Fruit fly (Drosophila melanogaster): ENCODE results near the gene Efa6.

Efa6 gene

DNA sequence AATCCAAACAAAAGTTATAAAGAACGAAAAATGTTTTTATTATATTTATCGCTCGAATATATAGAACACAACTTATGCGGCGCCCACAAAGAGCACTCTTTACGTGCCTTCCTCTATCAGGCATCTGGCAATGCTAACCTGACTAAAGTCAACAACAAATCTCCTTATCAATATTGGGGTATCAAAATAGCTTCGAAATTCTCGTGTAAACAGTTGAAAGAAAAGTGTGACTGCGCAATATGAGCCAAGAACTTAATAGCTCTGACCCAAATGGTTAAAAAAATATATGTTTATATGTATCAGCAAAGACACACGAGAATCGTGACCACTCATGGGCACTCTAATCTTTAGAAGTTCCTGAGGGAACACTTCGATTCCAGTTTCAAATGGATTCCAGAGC lies 43.6 kb downstream of the Efa6 start (continued):
- no peak for TF ChIP-seq CG12299 (tag; optimal IDR thresholded peaks at IDR 0.05)
- TF ChIP-seq psq (GFP tag; optimal IDR thresholded peaks at IDR 0.05): no peak
- TF ChIP-seq Vsx1 (GFP tag; optimal IDR thresholded peaks at IDR 0.05): peak; percentile 39
- TF ChIP-seq CG17328 (GFP tag; IDR thresholded peaks at IDR 0.05): no peak
- TF ChIP-seq mam (GFP tag; optimal IDR thresholded peaks at IDR 0.05): no peak
- no peak for TF ChIP-seq CG2199 (GFP tag; IDR thresholded peaks at IDR 0.05)
- no peak for TF ChIP-seq Rx (GFP tag; IDR thresholded peaks at IDR 0.05)
- no peak for TF ChIP-seq lbe (GFP tag; optimal IDR thresholded peaks at IDR 0.05)
- no peak for TF ChIP-seq CTCF (GFP tag; optimal IDR thresholded peaks at IDR 0.05)
- no peak for TF ChIP-seq dysf (GFP tag; IDR thresholded peaks at IDR 0.05)
- no peak for TF ChIP-seq CG8388 (GFP tag; optimal IDR thresholded peaks at IDR 0.05)
- no peak for TF ChIP-seq TFAM (GFP tag; optimal IDR thresholded peaks at IDR 0.05)
- no peak for TF ChIP-seq peb (GFP tag; IDR thresholded peaks at IDR 0.05)
- no peak for TF ChIP-seq CG7928 (GFP tag; optimal IDR thresholded peaks at IDR 0.05)
- TF ChIP-seq CG4707 (GFP tag; optimal IDR thresholded peaks at IDR 0.05): peak; percentile 35
- TF ChIP-seq CG7963 (GFP tag; IDR thresholded peaks at IDR 0.05; ENCODE audit: partially characterized antibody): no peak
- TF ChIP-seq E2f1 (GFP tag; IDR thresholded peaks at IDR 0.05): no peak
- no peak for TF ChIP-seq stc (GFP tag; IDR thresholded peaks at IDR 0.05)
- no peak for TF ChIP-seq sc (optimal IDR thresholded peaks at IDR 0.05)
- no peak for TF ChIP-seq sc (GFP tag; optimal IDR thresholded peaks at IDR 0.05)
- no peak for TF ChIP-seq CG17359 (tag; optimal IDR thresholded peaks at IDR 0.05)
- peak; percentile 53 for TF ChIP-seq ATbp (GFP tag; optimal IDR thresholded peaks at IDR 0.05)
- no peak for TF ChIP-seq CG10366 (GFP tag; IDR thresholded peaks at IDR 0.05)
- peak; percentile 5 for TF ChIP-seq CG5180 (GFP tag; optimal IDR thresholded peaks at IDR 0.05)
- TF ChIP-seq seq (GFP tag; IDR thresholded peaks at IDR 0.05): peak; percentile 24; the same call in 1 of the 2 replicates
- no peak for TF ChIP-seq Xrp1 (GFP tag; IDR thresholded peaks at IDR 0.05)
- TF ChIP-seq Ptx1 (GFP tag; IDR thresholded peaks at IDR 0.05): no peak
- TF ChIP-seq hkb (optimal IDR thresholded peaks at IDR 0.05): no peak
- no peak for TF ChIP-seq hkb (GFP tag; IDR thresholded peaks at IDR 0.05)
- TF ChIP-seq dati (GFP tag; IDR thresholded peaks at IDR 0.05): no peak
- no peak for TF ChIP-seq bcd (GFP tag; optimal IDR thresholded peaks at IDR 0.05)
- no peak for TF ChIP-seq CG4820 (GFP tag; optimal IDR thresholded peaks at IDR 0.05)
- no peak for TF ChIP-seq Bteb2 (GFP tag; optimal IDR thresholded peaks at IDR 0.05)
- no peak for TF ChIP-seq CG32767 (GFP tag; IDR thresholded peaks at IDR 0.05)
- no peak for TF ChIP-seq wdn (GFP tag; IDR thresholded peaks at IDR 0.05)
- no peak for TF ChIP-seq az2 (GFP tag; optimal IDR thresholded peaks at IDR 0.05)
- TF ChIP-seq CG10979 (tag; optimal IDR thresholded peaks at IDR 0.05): no peak
- TF ChIP-seq sug (tag; optimal IDR thresholded peaks at IDR 0.05): peak; percentile 53
- no peak for TF ChIP-seq HHEX (GFP tag; optimal IDR thresholded peaks at IDR 0.05)
- TF ChIP-seq Asciz (GFP tag; optimal IDR thresholded peaks at IDR 0.05): peak; percentile 7
- TF ChIP-seq ci (GFP tag; IDR thresholded peaks at IDR 0.05): peak; percentile 72
- no peak for TF ChIP-seq B-H1 (GFP tag; IDR thresholded peaks at IDR 0.05)
- no peak for TF ChIP-seq gce (GFP tag; IDR thresholded peaks at IDR 0.05)

DNA sequence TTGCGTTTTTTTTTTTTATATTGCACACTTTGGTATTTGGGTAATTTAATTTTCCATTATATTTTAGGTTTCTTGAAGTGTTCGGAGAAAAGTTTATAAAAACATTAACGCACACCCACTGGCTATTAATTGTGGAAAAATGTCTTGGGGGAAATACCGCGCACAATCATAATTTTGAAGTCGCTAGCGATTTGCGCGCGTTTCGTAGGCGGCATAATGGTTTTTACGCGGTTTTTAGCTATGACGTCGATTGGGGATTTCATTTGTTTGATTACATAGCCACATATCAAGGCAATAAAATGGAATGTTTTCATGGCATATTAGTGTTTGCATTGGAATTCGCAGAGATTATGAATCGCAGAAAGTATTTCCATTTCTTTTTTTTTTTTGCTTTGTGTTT lies 44.6 kb downstream of the Efa6 start:
- TF ChIP-seq Dref (GFP tag; IDR thresholded peaks at IDR 0.05) (no peak), gem (tag; optimal IDR thresholded peaks at IDR 0.05) (no peak), CG31365 (tag; optimal IDR thresholded peaks at IDR 0.05) (no peak), unpg (GFP tag; optimal IDR thresholded peaks at IDR 0.05) (no peak), crol (GFP tag; IDR thresholded peaks at IDR 0.05) (no peak), CG13775 (GFP tag; optimal IDR thresholded peaks at IDR 0.05) (no peak), CG4404 (GFP tag; IDR thresholded peaks at IDR 0.05) (no peak), peb (GFP tag; IDR thresholded peaks at IDR 0.05) (no peak), CG17385 (GFP tag; optimal IDR thresholded peaks at IDR 0.05) (no peak), gro (GFP tag; optimal IDR thresholded peaks at IDR 0.05) (no peak), hbn (GFP tag; IDR thresholded peaks at IDR 0.05; ENCODE audit: partially characterized antibody) (no peak), wor (GFP tag; IDR thresholded peaks at IDR 0.05) (no peak), Pdp1 (GFP tag; optimal IDR thresholded peaks at IDR 0.05) (peak in 1 of 2 experiments; percentile 20), Tbp (GFP tag; optimal IDR thresholded peaks at IDR 0.05) (no peak), sug (tag; optimal IDR thresholded peaks at IDR 0.05) (no peak), CG17328 (GFP tag; IDR thresholded peaks at IDR 0.05) (no peak)
